Worm (Caenorhabditis elegans): Measurements from ENCODE around the gene F28C10.1.

DNA sequence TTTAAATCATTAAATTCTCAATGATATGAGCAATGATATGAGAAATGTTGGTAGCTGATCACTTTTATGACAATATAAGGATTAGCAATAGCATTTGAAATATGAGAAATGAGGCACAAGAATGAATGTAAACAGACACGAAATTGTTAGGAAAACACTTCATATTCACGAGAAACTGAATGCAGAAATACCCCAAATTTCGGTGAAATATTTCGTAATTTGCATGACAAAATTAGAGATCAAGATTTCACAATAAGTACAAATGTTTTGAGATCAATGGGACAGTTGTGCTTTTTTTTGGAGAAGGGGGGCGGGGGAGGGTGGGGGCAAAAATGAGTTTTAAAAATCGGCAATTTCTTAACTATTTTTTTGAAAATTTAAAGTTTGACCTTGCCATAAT lies 6.5 kb upstream of the F28C10.1 start:
- TF ChIP-seq flt-1 (GFP tag; IDR thresholded peaks at IDR 0.05) (no peak), ceh-36 (tag; optimal IDR thresholded peaks at IDR 0.05) (no peak), aly-1 (tag; optimal IDR thresholded peaks at IDR 0.05) (no peak), ama-1 (optimal IDR thresholded peaks at IDR 0.05) (no peak), tra-4 (tag; optimal IDR thresholded peaks at IDR 0.05) (no peak), F13C5.2 (tag; optimal IDR thresholded peaks at IDR 0.05) (no peak)

All from whole organism, early embryonic.